Worm (Caenorhabditis elegans) whole organism, L1 larva: ENCODE data around the gene F43C11.6.

Experiments used
- F16B12.6 ChIP-seq: fragments of 150-350 bp; optimal IDR thresholded peaks from 2 replicates; lab custom pipeline; 2014; ENCODE audit warnings: missing biosample characterization, missing genetic modification characterization
- ama-1 ChIP-seq: fragments of 150-350 bp; optimal IDR thresholded peaks from 2 replicates; lab custom pipeline; 2014
- ces-1 ChIP-seq: fragments of 150-350 bp; optimal IDR thresholded peaks from 2 replicates; lab custom pipeline; 2014; ENCODE audit warnings: missing biosample characterization, missing genetic modification reagents, missing genetic modification characterization
- efl-3 ChIP-seq: fragments of 200-800 bp; sonication (Bioruptor generic); optimal IDR thresholded peaks from 2 replicates; lab custom pipeline; 2018; ENCODE audit warnings: mild to moderate bottlenecking, missing genetic modification characterization, missing compliant biosample characterization
- egl-27 ChIP-seq, 2 experiments: fragments of 150-350 bp in 1 of 2; sonication (generic microtip); optimal IDR thresholded peaks; 3 replicates each; lab custom pipeline; 2017 to 2018; ENCODE audit warnings: missing biosample characterization in 2 of 2, missing genetic modification characterization in 2 of 2, missing genetic modification reagents in 2 of 2
- elt-2 ChIP-seq: sonication (generic microtip); optimal IDR thresholded peaks from 2 replicates; lab custom pipeline; 2016; ENCODE audit warnings: missing genetic modification characterization, mild to moderate bottlenecking, inconsistent platforms, missing compliant biosample characterization, missing genetic modification reagents
- ets-5 ChIP-seq: fragments of 200-800 bp; sonication (Bioruptor generic); IDR thresholded peaks from 2 replicates; pipeline ENCODE4 v1.3.6; 2022; ENCODE audit warnings: missing genetic modification characterization, missing compliant biosample characterization
- fkh-10 ChIP-seq: sonication (generic microtip); optimal IDR thresholded peaks from 2 replicates; lab custom pipeline; 2017; ENCODE audit warnings: missing biosample characterization, missing genetic modification reagents, missing genetic modification characterization
- fkh-4 ChIP-seq: sonication (generic microtip); optimal IDR thresholded peaks from 2 replicates; lab custom pipeline; 2016; ENCODE audit warnings: missing compliant biosample characterization, missing genetic modification characterization, borderline replicate concordance
- fkh-8 ChIP-seq: sonication (generic microtip); optimal IDR thresholded peaks from 2 replicates; lab custom pipeline; 2016; ENCODE audit warnings: mild to moderate bottlenecking, missing genetic modification characterization, missing compliant biosample characterization
- fos-1 ChIP-seq: fragments of 150-350 bp; optimal IDR thresholded peaks from 2 replicates; lab custom pipeline; 2014; ENCODE audit warnings: missing biosample characterization, missing genetic modification characterization
- grh-1 ChIP-seq: fragments of 200-800 bp; sonication (Bioruptor generic); IDR thresholded peaks from 2 replicates; pipeline ENCODE4 v1.3.6; 2022; ENCODE audit warnings: missing genetic modification reagents, missing genetic modification characterization, missing compliant biosample characterization
- hlh-4 ChIP-seq: sonication (generic microtip); optimal IDR thresholded peaks from 2 replicates; lab custom pipeline; 2016; ENCODE audit warnings: mild to moderate bottlenecking, missing genetic modification characterization, missing compliant biosample characterization
- hpl-2 ChIP-seq: fragments of 150-350 bp; optimal IDR thresholded peaks from 2 replicates; lab custom pipeline; 2014; ENCODE audit warnings: missing biosample characterization, missing genetic modification reagents, missing genetic modification characterization
- jun-1 ChIP-seq: fragments of 150-350 bp; optimal IDR thresholded peaks from 2 replicates; lab custom pipeline; 2014; ENCODE audit warnings: missing biosample characterization, missing genetic modification reagents, missing genetic modification characterization
- lin-14 ChIP-seq: fragments of 200-800 bp; sonication (Bioruptor generic); optimal IDR thresholded peaks from 2 replicates; lab custom pipeline; 2018; ENCODE audit warnings: mild to moderate bottlenecking, missing genetic modification characterization, moderate library complexity, missing compliant biosample characterization
- lin-15B ChIP-seq: fragments of 150-350 bp; sonication (generic microtip); optimal IDR thresholded peaks from 3 replicates; lab custom pipeline; 2014; ENCODE audit warnings: missing biosample characterization, missing genetic modification characterization
- lin-39 ChIP-seq: fragments of 150-350 bp; optimal IDR thresholded peaks from 2 replicates; lab custom pipeline; 2014; ENCODE audit warnings: missing biosample characterization, missing genetic modification reagents, missing genetic modification characterization
- lsy-2 ChIP-seq, 2 experiments: fragments of 150-350 bp; optimal IDR thresholded peaks; 2 replicates each; lab custom pipeline; 2014; ENCODE audit warnings: missing biosample characterization in 2 of 2, missing genetic modification characterization in 2 of 2
- mdl-1 ChIP-seq, 2 experiments: fragments of 150-350 bp; optimal IDR thresholded peaks; 2 replicates each; lab custom pipeline; 2014 to 2017; ENCODE audit warnings: missing biosample characterization in 2 of 2, missing genetic modification characterization in 2 of 2, inconsistent platforms in 1 of 2
- mef-2 ChIP-seq: fragments of 150-350 bp; optimal IDR thresholded peaks from 2 replicates; lab custom pipeline; 2014; ENCODE audit warnings: missing biosample characterization, missing genetic modification characterization
- nhr-11 ChIP-seq: fragments of 150-350 bp; optimal IDR thresholded peaks from 2 replicates; lab custom pipeline; 2014; ENCODE audit warnings: missing biosample characterization, missing genetic modification characterization
- nhr-20 ChIP-seq: sonication (generic microtip); optimal IDR thresholded peaks from 2 replicates; lab custom pipeline; 2016; ENCODE audit warnings: mild to moderate bottlenecking, missing genetic modification characterization, missing compliant biosample characterization
- nhr-237 ChIP-seq: fragments of 150-350 bp; optimal IDR thresholded peaks from 2 replicates; lab custom pipeline; 2014; ENCODE audit warnings: missing biosample characterization, missing genetic modification characterization
- nhr-76 ChIP-seq: sonication (generic microtip); optimal IDR thresholded peaks from 2 replicates; lab custom pipeline; 2017; ENCODE audit warnings: missing biosample characterization, missing genetic modification characterization
- pax-3 ChIP-seq: fragments of 200-800 bp; sonication (Bioruptor generic); optimal IDR thresholded peaks from 2 replicates; lab custom pipeline; 2018; ENCODE audit warnings: mild to moderate bottlenecking, missing genetic modification characterization, moderate library complexity, missing compliant biosample characterization
- pqm-1 ChIP-seq: sonication (generic microtip); optimal IDR thresholded peaks from 3 replicates; lab custom pipeline; 2017; ENCODE audit warnings: missing biosample characterization, missing genetic modification characterization
- rnt-1 ChIP-seq: sonication (generic microtip); optimal IDR thresholded peaks from 2 replicates; lab custom pipeline; 2016; ENCODE audit warnings: mild to moderate bottlenecking, missing genetic modification characterization, moderate library complexity, missing compliant biosample characterization
- skn-1 ChIP-seq: fragments of 150-350 bp; optimal IDR thresholded peaks from 2 replicates; lab custom pipeline; 2014; ENCODE audit warnings: missing biosample characterization, missing genetic modification characterization
- snpc-4 ChIP-seq: fragments of 150-350 bp; optimal IDR thresholded peaks from 2 replicates; lab custom pipeline; 2014; ENCODE audit warnings: missing biosample characterization, missing genetic modification characterization
- snu-23 ChIP-seq: sonication (generic microtip); optimal IDR thresholded peaks from 2 replicates; lab custom pipeline; 2016; ENCODE audit warnings: missing genetic modification characterization, missing compliant biosample characterization
- sox-4 ChIP-seq: sonication (generic microtip); optimal IDR thresholded peaks from 2 replicates; lab custom pipeline; 2016; ENCODE audit warnings: missing genetic modification characterization, missing compliant biosample characterization
- sptf-1 ChIP-seq: fragments of 150-350 bp; optimal IDR thresholded peaks from 2 replicates; lab custom pipeline; 2014; ENCODE audit warnings: missing biosample characterization, missing genetic modification characterization
- tbx-2 ChIP-seq: sonication (generic microtip); optimal IDR thresholded peaks from 2 replicates; lab custom pipeline; 2016; ENCODE audit warnings: missing genetic modification characterization, missing compliant biosample characterization
- tlp-1 ChIP-seq: fragments of 150-350 bp; optimal IDR thresholded peaks from 2 replicates; lab custom pipeline; 2014; ENCODE audit warnings: missing biosample characterization, missing genetic modification characterization
- unc-86 ChIP-seq: sonication (generic microtip); optimal IDR thresholded peaks from 2 replicates; lab custom pipeline; 2016; ENCODE audit warnings: missing genetic modification characterization, missing compliant biosample characterization
- unc-98 ChIP-seq: fragments of 200-800 bp; sonication (Bioruptor generic); IDR thresholded peaks from 2 replicates; pipeline ENCODE4 v1.3.6; 2022; ENCODE audit warnings: missing genetic modification characterization, missing compliant biosample characterization
- xbp-1 ChIP-seq: sonication (generic microtip); optimal IDR thresholded peaks from 2 replicates; lab custom pipeline; 2016; ENCODE audit warnings: missing genetic modification characterization, missing compliant biosample characterization
- zag-1 ChIP-seq: fragments of 150-350 bp; optimal IDR thresholded peaks from 2 replicates; lab custom pipeline; 2014; ENCODE audit warnings: missing biosample characterization, missing genetic modification characterization
- zip-4 ChIP-seq: fragments of 200-800 bp; sonication (Bioruptor generic); optimal IDR thresholded peaks from 2 replicates; lab custom pipeline; 2018; ENCODE audit warnings: mild to moderate bottlenecking, missing genetic modification characterization, moderate library complexity, missing compliant biosample characterization
- ztf-11 ChIP-seq, 2 experiments: sonication (generic microtip); optimal IDR thresholded peaks; 2 replicates each; lab custom pipeline; 2016 to 2017; ENCODE audit warnings: missing genetic modification characterization in 2 of 2, missing biosample characterization in 1 of 2, missing compliant biosample characterization in 1 of 2

F43C11.6 gene

ce11 chrII:2378465-2379009 lies 36.3 kb downstream of the F43C11.6 start (continued):
- no peak for TF ChIP-seq lin-39 (tag; lab: Kevin White, UChicago)
- TF ChIP-seq nhr-11 (tag; lab: Kevin White, UChicago), result no peak
- TF ChIP-seq hpl-2 (GFP tag; lab: Kevin White, UChicago), result peak; percentile 34
- TF ChIP-seq ets-5 (GFP tag; lab: Robert Waterston, UW), result no peak
- no peak for TF ChIP-seq F16B12.6 (tag; lab: Kevin White, UChicago)
- peak; percentile 96 for TF ChIP-seq pqm-1 (tag; lab: Kevin White, UChicago)
- no peak for TF ChIP-seq skn-1
- no peak for TF ChIP-seq lin-15B (tag; lab: Kevin White, UChicago)
- TF ChIP-seq grh-1 (GFP tag; lab: Robert Waterston, UW), result no peak
- TF ChIP-seq sox-4 (tag; lab: Kevin White, UChicago), result no peak
- no peak for TF ChIP-seq sptf-1 (tag; lab: Kevin White, UChicago)
- TF ChIP-seq mef-2 (tag; lab: Kevin White, UChicago), result no peak
- peak; percentile 58 for TF ChIP-seq nhr-20 (tag; lab: Kevin White, UChicago)
- no peak for TF ChIP-seq fkh-10 (GFP tag; lab: Kevin White, UChicago)
- TF ChIP-seq hlh-4, result no peak
- TF ChIP-seq nhr-237 (tag; lab: Kevin White, UChicago), result no peak
- no peak for TF ChIP-seq unc-86
- peak; percentile 33 for TF ChIP-seq lin-14 (GFP tag; lab: Kevin White, UChicago)
- TF ChIP-seq zip-4 (GFP tag; lab: Kevin White, UChicago), result no peak
- TF ChIP-seq lsy-2 (tag; optimal IDR thresholded peaks at IDR 0.05; lab: Kevin White, UChicago), result peak; percentile 46 to 85
- TF ChIP-seq egl-27 (tag; optimal IDR thresholded peaks at IDR 0.05; lab: Kevin White, UChicago), result peak in 1 of 2 experiments; percentile 69
- peak; percentile 90 for TF ChIP-seq pax-3 (tag; lab: Kevin White, UChicago)
- TF ChIP-seq, all 84 proteins: peak for 18

- TF ChIP-seq xbp-1 (no peak), tlp-1 (tag; lab: Kevin White, UChicago) (no peak), unc-98 (GFP tag; lab: Robert Waterston, UW) (no peak), ets-5 (GFP tag; lab: Robert Waterston, UW) (no peak), snpc-4 (tag; lab: Kevin White, UChicago) (no peak), fos-1 (no peak), egl-27 (tag; optimal IDR thresholded peaks at IDR 0.05; lab: Kevin White, UChicago) (no peak), nhr-11 (tag; lab: Kevin White, UChicago) (no peak), mdl-1 (tag; optimal IDR thresholded peaks at IDR 0.05; lab: Kevin White, UChicago) (no peak), ztf-11 (tag; optimal IDR thresholded peaks at IDR 0.05; lab: Kevin White, UChicago) (no peak), grh-1 (GFP tag; lab: Robert Waterston, UW) (no peak), efl-3 (GFP tag; lab: Kevin White, UChicago) (no peak), tbx-2 (tag; lab: Kevin White, UChicago) (no peak), ama-1 (lab: Kevin White, UChicago) (no peak)
Observed at ce11 chrII:2379673-2380072, 37.4 kb downstream of the F43C11.6 start.

ce11 chrII:2380174-2380573 lies 37.9 kb downstream of the F43C11.6 start, which contains the start of gene F16G10.7:
F16G10.7 (minus strand) TSS chrII:2380274.
- no peak for TF ChIP-seq fos-1
- no peak for TF ChIP-seq elt-2 (tag; lab: Kevin White, UChicago)
- TF ChIP-seq fkh-4 (tag; lab: Kevin White, UChicago), result no peak
- TF ChIP-seq nhr-76, result no peak
- TF ChIP-seq zag-1 (tag; lab: Kevin White, UChicago), result no peak
- no peak for TF ChIP-seq egl-27 (tag; optimal IDR thresholded peaks at IDR 0.05; lab: Kevin White, UChicago)
- no peak for TF ChIP-seq ets-5 (GFP tag; lab: Robert Waterston, UW)
- no peak for TF ChIP-seq jun-1 (tag; lab: Kevin White, UChicago)
- no peak for TF ChIP-seq efl-3 (GFP tag; lab: Kevin White, UChicago)
- TF ChIP-seq fkh-8 (tag; lab: Kevin White, UChicago), result no peak
- TF ChIP-seq lin-39 (tag; lab: Kevin White, UChicago), result no peak
- TF ChIP-seq unc-86, result no peak
- no peak for TF ChIP-seq hlh-4
- TF ChIP-seq grh-1 (GFP tag; lab: Robert Waterston, UW), result no peak
- TF ChIP-seq hpl-2 (GFP tag; lab: Kevin White, UChicago), result no peak
- no peak for TF ChIP-seq snu-23
- TF ChIP-seq snpc-4 (tag; lab: Kevin White, UChicago), result no peak
- TF ChIP-seq ces-1 (GFP tag; lab: Kevin White, UChicago), result no peak
- no peak for TF ChIP-seq mdl-1 (tag; optimal IDR thresholded peaks at IDR 0.05; lab: Kevin White, UChicago)
- no peak for TF ChIP-seq rnt-1 (tag; lab: Kevin White, UChicago)
